4 fruit fly cellular contexts compared by ENCODE assay signal in the genomic region with DNA sequence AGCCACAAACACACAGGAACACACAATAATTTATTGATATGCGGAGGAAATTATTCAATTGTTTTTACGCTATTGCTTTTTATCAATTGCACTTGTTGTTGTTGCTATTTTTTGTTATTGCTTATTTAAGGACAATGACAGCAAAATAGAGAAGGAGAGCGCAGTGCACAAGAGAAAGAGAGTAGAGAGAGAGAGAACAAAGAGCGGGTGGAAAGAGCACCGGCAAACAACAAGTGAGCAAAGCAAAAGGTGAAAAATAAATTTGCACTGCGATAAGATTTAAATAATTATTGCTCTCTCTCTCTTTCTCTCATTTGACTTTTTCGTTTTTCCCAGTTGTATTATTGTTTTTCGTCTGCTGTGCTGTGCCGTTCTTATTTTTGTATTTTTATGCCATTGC.
A peak's percentile ranks its signal among the peaks of the same experiment; 100 is the strongest.
TF ChIP-seq lines count a peak whose summit lies in the region.

No protein-coding gene starts in this region.

- TF ChIP-seq CTCF in whole organism, embryonic (GFP tag; optimal IDR thresholded peaks at IDR 0.05; lab: Kevin White, UChicago), result no peak

TF ChIP-seq in whole organism, embryonic, 481 proteins besides CTCF, POLR2A, EP300 and RAD21:
- no peak for TF ChIP-seq HLH54F (GFP tag; optimal IDR thresholded peaks at IDR 0.05; lab: Kevin White, UChicago)
- TF ChIP-seq ttk (GFP tag; IDR thresholded peaks at IDR 0.05; lab: Robert Waterston, UW), result no peak
- TF ChIP-seq Trl (optimal IDR thresholded peaks at IDR 0.05; lab: Kevin White, UChicago), result peak; percentile 88 to 90
- TF ChIP-seq Trl (GFP tag; optimal IDR thresholded peaks at IDR 0.05; lab: Kevin White, UChicago), result no peak
- peak; percentile 26 for TF ChIP-seq lbe (GFP tag; optimal IDR thresholded peaks at IDR 0.05; lab: Kevin White, UChicago)
- no peak for TF ChIP-seq pan (optimal IDR thresholded peaks at IDR 0.05; lab: Kevin White, UChicago)
- TF ChIP-seq pan (GFP tag; optimal IDR thresholded peaks at IDR 0.05 in 1 of 2, IDR thresholded peaks at IDR 0.05 in 1 of 2), result no peak
- TF ChIP-seq dmrt99B (tag; optimal IDR thresholded peaks at IDR 0.05; lab: Kevin White, UChicago), result no peak
- no peak for TF ChIP-seq fd102C (GFP tag; optimal IDR thresholded peaks at IDR 0.05; lab: Kevin White, UChicago)
- peak; percentile 39; the same call in 1 of the 2 replicates for TF ChIP-seq CG4360 (GFP tag; IDR thresholded peaks at IDR 0.05; lab: Robert Waterston, UW)
- TF ChIP-seq CG3163 (GFP tag; optimal IDR thresholded peaks at IDR 0.05; lab: Kevin White, UChicago), result peak; percentile 85
- no peak for TF ChIP-seq lab (GFP tag; optimal IDR thresholded peaks at IDR 0.05; lab: Kevin White, UChicago)
- no peak for TF ChIP-seq chinmo (GFP tag; IDR thresholded peaks at IDR 0.05; lab: Robert Waterston, UW; ENCODE audit: partially characterized antibody)
- TF ChIP-seq yki (optimal IDR thresholded peaks at IDR 0.05; lab: Kevin White, UChicago), result peak; percentile 77
- TF ChIP-seq Scr (GFP tag; IDR thresholded peaks at IDR 0.05; lab: Robert Waterston, UW; ENCODE audit: partially characterized antibody), result no peak
- TF ChIP-seq unpg (GFP tag; optimal IDR thresholded peaks at IDR 0.05; lab: Kevin White, UChicago), result no peak
- TF ChIP-seq NfI (GFP tag; optimal IDR thresholded peaks at IDR 0.05; lab: Kevin White, UChicago), result no peak
- TF ChIP-seq trem (tag; optimal IDR thresholded peaks at IDR 0.05; lab: Kevin White, UChicago), result no peak
- TF ChIP-seq CG18011 (GFP tag; optimal IDR thresholded peaks at IDR 0.05; lab: Kevin White, UChicago), result no peak
- TF ChIP-seq Doc2 (GFP tag; IDR thresholded peaks at IDR 0.05; lab: Robert Waterston, UW), result no peak

TF ChIP-seq in whole organism, prepupa, 60 proteins besides CTCF, POLR2A, EP300 and RAD21:
- no peak for TF ChIP-seq fkh (GFP tag; optimal IDR thresholded peaks at IDR 0.05; lab: Kevin White, UChicago)
- TF ChIP-seq Eip78C (GFP tag; lab: Kevin White, UChicago), result peak; percentile 75
- no peak for TF ChIP-seq CG8632 (GFP tag; optimal IDR thresholded peaks at IDR 0.05; lab: Kevin White, UChicago)
- TF ChIP-seq Eip75B (GFP tag; optimal IDR thresholded peaks at IDR 0.05; lab: Kevin White, UChicago), result no peak
- TF ChIP-seq vri (GFP tag; optimal IDR thresholded peaks at IDR 0.05; lab: Kevin White, UChicago), result peak; percentile 58
- no peak for TF ChIP-seq CG6854 (GFP tag; optimal IDR thresholded peaks at IDR 0.05; lab: Kevin White, UChicago)
- no peak for TF ChIP-seq Met (GFP tag; optimal IDR thresholded peaks at IDR 0.05; lab: Kevin White, UChicago)
- no peak for TF ChIP-seq CG15336 (GFP tag; IDR thresholded peaks at IDR 0.05; lab: Robert Waterston, UW)
- TF ChIP-seq CG11294 (GFP tag; IDR thresholded peaks at IDR 0.05; lab: Robert Waterston, UW), result no peak
- no peak for TF ChIP-seq CG9139 (GFP tag; optimal IDR thresholded peaks at IDR 0.05; lab: Kevin White, UChicago)
- TF ChIP-seq CG32006 (GFP tag; optimal IDR thresholded peaks at IDR 0.05; lab: Kevin White, UChicago), result no peak
- no peak for TF ChIP-seq CG6808 (GFP tag; optimal IDR thresholded peaks at IDR 0.05; lab: Kevin White, UChicago)
- no peak for TF ChIP-seq lz (GFP tag; optimal IDR thresholded peaks at IDR 0.05; lab: Kevin White, UChicago)
- TF ChIP-seq CG10631 (GFP tag; optimal IDR thresholded peaks at IDR 0.05; lab: Kevin White, UChicago), result no peak
- no peak for TF ChIP-seq Sox15 (GFP tag; optimal IDR thresholded peaks at IDR 0.05; lab: Kevin White, UChicago)
- TF ChIP-seq CG6163 (GFP tag; IDR thresholded peaks at IDR 0.05; lab: Robert Waterston, UW), result peak; percentile 42; the same call in 2 of the 3 replicates
- peak; percentile 24 for TF ChIP-seq esn (GFP tag; optimal IDR thresholded peaks at IDR 0.05; lab: Kevin White, UChicago)
- TF ChIP-seq Hr4 (GFP tag; optimal IDR thresholded peaks at IDR 0.05; lab: Kevin White, UChicago), result no peak
- no peak for TF ChIP-seq CG11762 (GFP tag; optimal IDR thresholded peaks at IDR 0.05; lab: Kevin White, UChicago; ENCODE audit: insufficient read depth)
- no peak for TF ChIP-seq Gug (GFP tag; IDR thresholded peaks at IDR 0.05; lab: Robert Waterston, UW)
- peak; percentile 29 for TF ChIP-seq CG3919 (GFP tag; optimal IDR thresholded peaks at IDR 0.05; lab: Kevin White, UChicago)
- TF ChIP-seq svp (GFP tag; lab: Kevin White, UChicago), result peak; percentile 86

TF ChIP-seq in whole organism, pupa, 21 proteins besides CTCF, POLR2A, EP300 and RAD21:
- TF ChIP-seq D1 (tag; optimal IDR thresholded peaks at IDR 0.05; lab: Kevin White, UChicago), result peak; percentile 12
- TF ChIP-seq Snoo (tag; optimal IDR thresholded peaks at IDR 0.05; lab: Kevin White, UChicago), result peak; percentile 26
- no peak for TF ChIP-seq Pif1A (GFP tag; optimal IDR thresholded peaks at IDR 0.05; lab: Kevin White, UChicago)
- peak; percentile 77 for TF ChIP-seq EcR (GFP tag; optimal IDR thresholded peaks at IDR 0.05; lab: Kevin White, UChicago)
- no peak for TF ChIP-seq fd96Ca (GFP tag; IDR thresholded peaks at IDR 0.05; lab: Robert Waterston, UW)
- no peak for TF ChIP-seq CG15710 (tag; optimal IDR thresholded peaks at IDR 0.05; lab: Kevin White, UChicago)
- TF ChIP-seq CG13204 (GFP tag; optimal IDR thresholded peaks at IDR 0.05; lab: Kevin White, UChicago), result no peak
- no peak for TF ChIP-seq CG10348 (GFP tag; IDR thresholded peaks at IDR 0.05; lab: Robert Waterston, UW)
- no peak for TF ChIP-seq gl (tag; optimal IDR thresholded peaks at IDR 0.05; lab: Kevin White, UChicago)
- peak; percentile 9 for TF ChIP-seq Pif1B (GFP tag; optimal IDR thresholded peaks at IDR 0.05; lab: Kevin White, UChicago)
- peak; percentile 64 for TF ChIP-seq CG12605 (GFP tag; IDR thresholded peaks at IDR 0.05; lab: Robert Waterston, UW)
- TF ChIP-seq CG17806 (tag; optimal IDR thresholded peaks at IDR 0.05; lab: Kevin White, UChicago), result no peak
- TF ChIP-seq Ets98B (GFP tag; IDR thresholded peaks at IDR 0.05; lab: Robert Waterston, UW), result no peak
TF ChIP-seq in whole organism, pupa: peak in this region for 5.

TF ChIP-seq in whole organism, wandering third instar larva, 38 proteins besides CTCF, POLR2A, EP300 and RAD21:
- TF ChIP-seq Hr83 (GFP tag; optimal IDR thresholded peaks at IDR 0.05; lab: Kevin White, UChicago; ENCODE audit: poor library complexity, severe bottlenecking) (peak; percentile 1), brk (GFP tag; optimal IDR thresholded peaks at IDR 0.05; lab: Kevin White, UChicago) (peak; percentile 14), pan (optimal IDR thresholded peaks at IDR 0.05; lab: Kevin White, UChicago) (no peak), CrebA (GFP tag; optimal IDR thresholded peaks at IDR 0.05; lab: Kevin White, UChicago; ENCODE audit: borderline replicate concordance) (peak; percentile 8), psq (GFP tag; optimal IDR thresholded peaks at IDR 0.05; lab: Kevin White, UChicago) (peak; percentile 45), Dif (GFP tag; optimal IDR thresholded peaks at IDR 0.05; lab: Kevin White, UChicago; ENCODE audit: partially characterized antibody) (peak; percentile 92), dl (GFP tag; optimal IDR thresholded peaks at IDR 0.05; lab: Kevin White, UChicago; ENCODE audit: insufficient read depth in 1 of 2, partially characterized antibody in 2 of 2) (peak; percentile 38 to 84), Rel (GFP tag; optimal IDR thresholded peaks at IDR 0.05; lab: Kevin White, UChicago) (no peak), Rel (tag; optimal IDR thresholded peaks at IDR 0.05; lab: Kevin White, UChicago) (no peak), Mio (GFP tag; optimal IDR thresholded peaks at IDR 0.05; lab: Kevin White, UChicago) (no peak), sv (GFP tag; optimal IDR thresholded peaks at IDR 0.05; lab: Kevin White, UChicago) (no peak), foxo (GFP tag; optimal IDR thresholded peaks at IDR 0.05; lab: Kevin White, UChicago) (peak in 1 of 2 experiments; percentile 25), sage (GFP tag; optimal IDR thresholded peaks at IDR 0.05; lab: Kevin White, UChicago) (peak; percentile 55)
